Worm (Caenorhabditis elegans) whole organism, mixed stage, embryonic: ENCODE data around the gene ccdc-149.

Experiments
- bed-3 ChIP-seq: fragments of 200-800 bp; sonication (Bioruptor generic); optimal IDR thresholded peaks from 3 replicates; lab custom pipeline; 2018; ENCODE audit warnings: mild to moderate bottlenecking, missing genetic modification characterization, moderate library complexity, missing compliant biosample characterization
- lin-13 ChIP-seq: fragments of 150-350 bp; optimal IDR thresholded peaks from 2 replicates; lab custom pipeline; 2014; ENCODE audit warnings: missing biosample characterization, missing genetic modification characterization
- mep-1 ChIP-seq: fragments of 150-350 bp; optimal IDR thresholded peaks from 2 replicates; lab custom pipeline; 2017; ENCODE audit warnings: missing biosample characterization, missing genetic modification reagents, missing genetic modification characterization, inconsistent platforms
- nhr-237 ChIP-seq: fragments of 150-350 bp; optimal IDR thresholded peaks from 2 replicates; lab custom pipeline; 2014; ENCODE audit warnings: missing biosample characterization, missing genetic modification characterization
- nhr-28 ChIP-seq: fragments of 150-350 bp; optimal IDR thresholded peaks from 2 replicates; lab custom pipeline; 2014; ENCODE audit warnings: missing biosample characterization, missing genetic modification characterization
- snpc-4 ChIP-seq: fragments of 150-350 bp; optimal IDR thresholded peaks from 2 replicates; lab custom pipeline; 2014; ENCODE audit warnings: missing biosample characterization, missing genetic modification characterization
- tbx-8 ChIP-seq: fragments of 200-800 bp; sonication (Bioruptor generic); optimal IDR thresholded peaks from 2 replicates; lab custom pipeline; 2018; ENCODE audit warnings: mild to moderate bottlenecking, missing genetic modification characterization, moderate library complexity, missing compliant biosample characterization
- unc-62 ChIP-seq: fragments of 150-350 bp; optimal IDR thresholded peaks from 2 replicates; lab custom pipeline; 2014; ENCODE audit warnings: missing biosample characterization, missing genetic modification reagents, missing genetic modification characterization
- zip-8 ChIP-seq: fragments of 150-350 bp; optimal IDR thresholded peaks from 2 replicates; lab custom pipeline; 2014; ENCODE audit warnings: missing biosample characterization, missing genetic modification characterization

- TF ChIP-seq snpc-4 (tag; lab: Kevin White, UChicago) (no peak), nhr-28 (tag; lab: Kevin White, UChicago) (no peak), nhr-237 (tag; lab: Kevin White, UChicago) (no peak), tbx-8 (GFP tag; lab: Kevin White, UChicago) (no peak), bed-3 (no peak), mep-1 (no peak), unc-62 (GFP tag; lab: Kevin White, UChicago) (no peak), zip-8 (tag; lab: Kevin White, UChicago) (no peak), lin-13 (no peak)
Observed at ce11 chrX:11475780-11476179, 35.5 kb downstream of the ccdc-149 start.
